Worm (Caenorhabditis elegans) whole organism, L4 larva: ENCODE results near the gene rps-12.

Experiments used
- dmd-6 ChIP-seq: fragments of 200-800 bp; sonication (Bioruptor generic); IDR thresholded peaks from 2 replicates; pipeline ENCODE4 v1.3.6; 2022; ENCODE audit warnings: missing genetic modification reagents, missing genetic modification characterization, missing compliant biosample characterization
- dmd-8 ChIP-seq: fragments of 200-800 bp; sonication (Bioruptor generic); IDR thresholded peaks from 2 replicates; pipeline ENCODE4 v1.3.6; 2022; ENCODE audit warnings: missing genetic modification characterization, missing compliant biosample characterization
- dpl-1 ChIP-seq: fragments of 150-350 bp; optimal IDR thresholded peaks from 2 replicates; lab custom pipeline; 2014; ENCODE audit warnings: missing biosample characterization, missing genetic modification reagents, missing genetic modification characterization
- egl-27 ChIP-seq: sonication (generic microtip); optimal IDR thresholded peaks from 3 replicates; lab custom pipeline; 2017; ENCODE audit warnings: missing biosample characterization, missing genetic modification reagents, missing genetic modification characterization
- fkh-10 ChIP-seq: fragments of 150-350 bp; optimal IDR thresholded peaks from 2 replicates; lab custom pipeline; 2014; ENCODE audit warnings: missing biosample characterization, missing genetic modification reagents, missing genetic modification characterization
- fos-1 ChIP-seq: fragments of 150-350 bp; optimal IDR thresholded peaks from 2 replicates; lab custom pipeline; 2014; ENCODE audit warnings: missing biosample characterization, missing genetic modification characterization
- nhr-77 ChIP-seq: fragments of 150-350 bp; optimal IDR thresholded peaks from 2 replicates; lab custom pipeline; 2014; ENCODE audit warnings: missing biosample characterization, missing genetic modification characterization
- saeg-2 ChIP-seq: fragments of 200-800 bp; sonication (Bioruptor generic); IDR thresholded peaks from 2 replicates; pipeline ENCODE4 v1.3.6; 2022; ENCODE audit warnings: missing genetic modification reagents, missing genetic modification characterization, missing compliant biosample characterization
- zfp-2 ChIP-seq: sonication (generic microtip); optimal IDR thresholded peaks from 2 replicates; lab custom pipeline; 2016; ENCODE audit warnings: mild to moderate bottlenecking, missing genetic modification characterization, missing compliant biosample characterization
- zfp-3 ChIP-seq: fragments of 200-800 bp; sonication (Bioruptor generic); conservative IDR thresholded peaks from 2 replicates; pipeline ENCODE4 v1.3.6; 2022; ENCODE audit warnings: missing genetic modification reagents, missing genetic modification characterization, missing compliant biosample characterization

DNA sequence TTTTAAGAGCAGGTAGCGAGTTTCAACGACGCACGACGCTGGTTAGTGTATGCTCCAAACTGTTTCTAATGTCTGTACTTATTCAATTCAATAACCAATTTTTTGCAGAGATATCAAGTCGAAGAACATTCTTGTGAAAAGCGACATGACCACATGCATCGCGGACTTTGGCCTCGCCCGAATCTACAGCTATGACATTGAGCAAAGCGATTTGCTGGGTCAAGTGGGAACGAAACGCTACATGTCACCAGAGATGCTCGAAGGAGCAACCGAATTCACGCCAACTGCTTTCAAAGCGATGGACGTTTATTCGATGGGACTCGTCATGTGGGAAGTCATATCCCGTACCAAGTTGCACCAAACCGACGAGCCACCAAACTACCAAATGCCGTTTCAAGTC, 48.7 kb upstream of the rps-12 start:
- TF ChIP-seq zfp-3 (no peak), fkh-10 (GFP tag; lab: Kevin White, UChicago) (no peak), dmd-8 (no peak), dpl-1 (GFP tag; lab: Kevin White, UChicago) (no peak), saeg-2 (GFP tag; lab: Robert Waterston, UW) (no peak), dmd-6 (GFP tag; lab: Robert Waterston, UW) (no peak), zfp-2 (tag; lab: Kevin White, UChicago) (no peak), nhr-77 (tag; lab: Kevin White, UChicago) (no peak), fos-1 (tag; lab: Kevin White, UChicago) (no peak), egl-27 (tag; lab: Kevin White, UChicago) (no peak)
